Fruit fly (Drosophila melanogaster): ENCODE data around the gene CG9175.

The CG9175 gene

DNA sequence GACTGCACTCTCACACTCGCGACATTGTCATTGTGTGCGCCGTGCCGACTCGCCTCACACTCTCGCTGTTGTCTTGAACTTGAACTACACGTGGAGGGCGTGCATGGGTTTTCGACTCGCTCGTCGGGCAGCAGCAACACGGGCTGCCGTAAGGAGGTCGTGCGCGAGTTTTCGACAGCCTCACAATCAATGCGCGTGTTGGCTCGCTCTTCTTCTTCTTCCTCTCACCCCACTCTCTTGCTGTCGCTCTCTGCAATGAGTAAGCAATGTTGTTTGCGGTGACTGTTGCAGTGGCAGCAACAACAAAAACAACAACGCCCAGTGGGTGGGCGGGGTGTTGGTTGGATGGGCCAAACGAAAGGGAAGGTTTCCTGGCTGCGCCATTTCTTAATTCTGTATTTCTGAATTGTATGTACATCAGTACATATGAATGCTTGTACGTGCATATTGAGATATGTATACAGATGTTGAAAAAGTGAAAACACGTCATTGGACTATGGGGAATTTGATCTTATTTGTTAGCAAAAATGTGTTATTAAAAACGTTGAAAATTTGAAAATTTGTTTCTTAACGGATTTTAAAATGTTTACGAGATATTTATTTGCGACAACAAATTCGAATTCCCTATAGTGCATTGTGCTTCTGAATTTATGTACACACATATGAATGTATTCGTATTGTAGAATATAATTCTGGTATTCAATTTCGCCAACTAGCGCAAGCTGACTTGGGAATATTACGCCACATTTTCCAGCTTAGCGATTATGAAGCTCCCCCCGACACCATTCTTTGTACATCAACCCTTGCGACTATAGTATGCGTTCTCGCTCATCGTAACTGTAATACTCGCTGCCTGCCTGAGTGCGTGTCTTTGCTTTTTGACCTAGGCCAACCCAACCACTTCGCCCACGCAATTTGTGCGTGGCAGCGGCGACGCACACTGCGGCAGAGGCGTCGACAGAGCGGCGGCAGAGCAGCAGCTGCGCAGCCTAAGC, 10.1 kb downstream of the CG9175 start:
- TF ChIP-seq CTCF (optimal IDR thresholded peaks at IDR 0.05) = no peak
- TF ChIP-seq CG8478 (optimal IDR thresholded peaks at IDR 0.05) = no peak

DNA sequence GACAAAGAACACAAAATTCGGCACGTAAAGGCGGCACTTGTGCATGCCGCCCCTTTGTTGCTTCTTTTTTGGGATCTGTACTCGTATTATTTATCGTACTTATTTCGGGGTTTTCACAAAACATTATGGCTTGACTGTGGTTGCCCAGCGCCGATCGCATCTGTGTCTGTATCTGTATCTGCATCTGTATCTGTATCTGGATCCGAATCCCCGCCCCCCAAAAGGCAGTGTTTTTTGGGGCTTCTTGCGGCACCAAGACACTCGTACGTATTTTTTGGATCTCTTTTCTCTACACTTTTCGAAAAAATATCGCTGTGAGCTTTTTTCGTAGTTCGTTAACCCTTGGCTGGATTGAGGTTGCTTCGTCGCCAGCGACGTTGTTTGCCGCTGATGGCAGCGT, 11.1 kb downstream of the CG9175 start:
- TF ChIP-seq CTCF (optimal IDR thresholded peaks at IDR 0.05) = no peak
- no peak for TF ChIP-seq CG8478 (optimal IDR thresholded peaks at IDR 0.05)

DNA sequence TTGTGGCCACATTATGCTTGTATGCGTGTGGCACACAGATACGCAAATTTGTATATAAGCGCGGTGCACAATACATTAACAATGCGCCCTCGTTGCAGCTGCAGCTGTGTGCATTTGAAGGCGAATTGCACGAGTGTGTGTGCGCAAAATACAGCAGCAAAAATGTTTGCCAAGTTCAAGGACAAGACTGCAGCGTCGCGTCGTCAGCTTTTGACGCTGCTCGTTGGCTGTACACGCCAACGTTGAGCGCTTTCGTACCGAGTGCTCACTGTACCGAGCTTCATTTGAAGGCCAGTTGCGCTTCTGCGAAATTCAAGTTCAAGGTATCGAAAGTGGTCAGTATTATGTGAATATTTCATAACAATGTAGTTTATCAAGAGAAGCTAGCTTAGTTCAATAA, 12.0 kb downstream of the CG9175 start:
- TF ChIP-seq CG8478 (optimal IDR thresholded peaks at IDR 0.05) (no peak), CTCF (optimal IDR thresholded peaks at IDR 0.05) (no peak)

dm6 chr2L:6085733-6086317, 12.9 kb downstream of the CG9175 start:
- TF ChIP-seq CG8478 (optimal IDR thresholded peaks at IDR 0.05) (no peak), CTCF (optimal IDR thresholded peaks at IDR 0.05) (no peak)

dm6 chr2L:6084694-6085093, 14.1 kb downstream of the CG9175 start:
- TF ChIP-seq CTCF (optimal IDR thresholded peaks at IDR 0.05) = no peak
- no peak for TF ChIP-seq CG8478 (optimal IDR thresholded peaks at IDR 0.05)

dm6 chr2L:6082936-6083627, 15.7 kb downstream of the CG9175 start:
- TF ChIP-seq CTCF (optimal IDR thresholded peaks at IDR 0.05) (no peak), CG8478 (optimal IDR thresholded peaks at IDR 0.05) (no peak)

DNA sequence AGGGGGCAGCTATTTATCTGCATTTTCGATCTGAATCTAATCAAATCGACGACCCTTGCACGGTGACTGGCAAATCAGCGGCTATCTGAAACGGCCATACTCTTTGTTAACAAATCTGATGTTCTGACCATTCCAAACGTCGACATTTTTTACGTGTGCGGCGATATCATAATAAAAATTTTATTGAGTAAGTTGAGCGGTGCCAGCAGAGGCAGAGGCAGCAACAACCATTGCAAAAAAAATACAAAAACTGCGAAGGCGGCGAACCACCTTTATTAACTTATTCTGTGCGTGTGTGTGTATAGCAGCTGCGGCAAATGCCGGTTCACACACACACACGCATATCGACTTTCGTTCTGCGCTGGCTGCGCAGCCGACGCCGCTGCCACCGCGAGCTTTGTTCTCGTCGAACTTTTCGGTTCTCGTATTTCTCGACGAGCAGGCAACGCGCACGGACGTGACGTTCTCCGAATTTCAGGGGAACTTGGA, 16.6 kb downstream of the CG9175 start, which contains the start of gene Kr-h1:
Gene Kr-h1 (plus strand): TSS at position 447 of the 489 bp plus-strand sequence.
- TF ChIP-seq CG8478 (optimal IDR thresholded peaks at IDR 0.05) (no peak), CTCF (optimal IDR thresholded peaks at IDR 0.05) (no peak)

- no peak for TF ChIP-seq CG8478 (optimal IDR thresholded peaks at IDR 0.05)
- TF ChIP-seq CTCF (optimal IDR thresholded peaks at IDR 0.05) = no peak
Observed at dm6 chr2L:6081134-6081832, 17.5 kb downstream of the CG9175 start.

dm6 chr2L:6080329-6080728, 18.4 kb downstream of the CG9175 start:
- TF ChIP-seq CG8478 (optimal IDR thresholded peaks at IDR 0.05) (no peak), CTCF (optimal IDR thresholded peaks at IDR 0.05) (no peak)

DNA sequence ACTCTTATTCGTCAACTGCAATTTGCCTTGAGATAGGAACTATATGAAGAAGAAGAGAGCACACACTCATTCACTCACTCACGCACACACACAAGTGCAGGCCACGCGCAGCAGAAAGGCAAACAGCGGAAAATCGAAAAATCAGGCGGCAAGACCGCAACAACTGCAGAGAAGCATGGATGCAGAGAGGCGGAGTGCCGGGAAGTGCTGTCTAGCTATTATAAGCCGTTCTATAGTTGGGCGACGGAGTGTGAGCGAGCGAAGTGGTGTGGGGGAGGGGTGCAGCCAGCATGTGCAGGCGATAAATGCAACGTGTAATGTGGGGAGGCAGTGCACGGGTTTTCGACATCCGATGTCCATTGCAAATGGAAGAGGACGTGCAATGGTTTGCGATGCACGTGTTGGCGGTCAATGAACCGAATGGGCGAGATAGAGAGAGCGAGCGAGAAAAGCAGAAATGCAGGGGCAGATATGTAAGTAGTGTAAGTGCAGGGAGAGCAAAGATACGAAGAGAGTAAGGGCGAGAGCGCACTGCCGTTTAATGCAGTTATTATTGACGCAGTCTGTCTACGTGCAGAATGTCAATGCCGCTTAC, 19.9 kb downstream of the CG9175 start:
- TF ChIP-seq CG8478 (optimal IDR thresholded peaks at IDR 0.05) (no peak), CTCF (optimal IDR thresholded peaks at IDR 0.05) (no peak)

DNA sequence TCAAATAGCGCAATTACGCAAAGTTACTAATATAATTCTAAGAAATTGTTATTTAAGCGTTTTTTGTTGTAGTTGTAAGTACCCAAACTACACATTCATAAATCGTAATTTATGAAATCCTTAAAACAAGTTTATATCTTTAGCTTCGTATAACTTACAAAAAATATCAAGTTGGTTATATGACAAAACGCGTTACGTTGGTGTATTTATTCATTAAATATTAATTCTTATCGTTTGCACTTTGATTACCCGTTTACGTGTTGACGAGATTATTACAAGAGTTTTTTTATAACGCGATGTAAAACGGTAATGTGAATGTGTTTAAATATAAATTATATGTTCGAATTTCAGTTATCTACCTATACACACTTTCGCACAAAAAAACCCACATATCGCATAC, 21.1 kb downstream of the CG9175 start:
- TF ChIP-seq CG8478 (optimal IDR thresholded peaks at IDR 0.05) = no peak
- no peak for TF ChIP-seq CTCF (optimal IDR thresholded peaks at IDR 0.05)

DNA sequence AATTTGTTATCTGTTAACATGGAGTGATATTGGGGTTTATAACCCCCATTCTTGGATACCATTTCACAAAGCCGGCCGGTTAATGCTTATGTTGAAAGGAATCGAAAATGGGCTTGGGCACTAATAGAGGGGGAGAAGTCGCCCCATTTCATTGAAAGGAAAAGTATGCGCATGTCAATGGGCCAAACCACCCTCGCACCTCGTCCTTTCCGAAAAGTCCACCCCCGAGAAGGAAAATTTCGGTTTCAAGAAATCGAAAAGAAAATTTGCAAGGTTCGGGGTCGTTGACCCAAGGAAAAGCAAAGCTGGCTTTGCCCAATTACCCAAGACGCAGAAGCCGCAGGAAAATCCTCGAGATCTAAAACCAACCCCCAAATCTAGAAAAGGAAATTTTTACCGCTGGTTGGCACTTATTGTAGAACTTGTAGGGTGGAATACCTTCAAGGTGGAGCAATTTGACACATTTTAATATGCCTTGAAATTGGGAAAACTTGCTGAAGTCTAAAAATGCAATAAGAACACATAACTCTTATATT, 21.9 kb downstream of the CG9175 start:
- TF ChIP-seq CTCF (optimal IDR thresholded peaks at IDR 0.05) (no peak), CG8478 (optimal IDR thresholded peaks at IDR 0.05) (no peak)

dm6 chr2L:6076143-6076542, 22.6 kb downstream of the CG9175 start:
- TF ChIP-seq CG8478 (optimal IDR thresholded peaks at IDR 0.05) = no peak
- no peak for TF ChIP-seq CTCF (optimal IDR thresholded peaks at IDR 0.05)

dm6 chr2L:6075345-6075744, 23.4 kb downstream of the CG9175 start:
- TF ChIP-seq CG8478 (optimal IDR thresholded peaks at IDR 0.05) (no peak), CTCF (optimal IDR thresholded peaks at IDR 0.05) (no peak)
